Worm (Caenorhabditis elegans) whole organism, L1 larva: ENCODE results near the gene ptp-3.
A peak's percentile ranks its signal among the peaks of the same experiment; 100 is the strongest.

Experiments
- C04F5.9 ChIP-seq: sonication (generic microtip); optimal IDR thresholded peaks from 2 replicates; lab custom pipeline; 2016; ENCODE audit warnings: missing genetic modification characterization, missing compliant biosample characterization
- Y116A8C.19 ChIP-seq: sonication (generic microtip); optimal IDR thresholded peaks from 2 replicates; lab custom pipeline; 2016; ENCODE audit warnings: missing compliant biosample characterization, missing genetic modification characterization, borderline replicate concordance
- alr-1 ChIP-seq: fragments of 200-800 bp; sonication (Bioruptor generic); optimal IDR thresholded peaks from 2 replicates; lab custom pipeline; 2018; ENCODE audit warnings: borderline replicate concordance, mild to moderate bottlenecking, missing genetic modification characterization, missing compliant biosample characterization
- aly-2 ChIP-seq: fragments of 150-350 bp; optimal IDR thresholded peaks from 2 replicates; lab custom pipeline; 2014; ENCODE audit warnings: missing biosample characterization, missing genetic modification characterization
- ceh-63 ChIP-seq: fragments of 200-800 bp; sonication (Bioruptor generic); optimal IDR thresholded peaks from 2 replicates; lab custom pipeline; 2018; ENCODE audit warnings: mild to moderate bottlenecking, missing genetic modification characterization, missing compliant biosample characterization
- ceh-82 ChIP-seq, 3 experiments: fragments of 150-350 bp in 1 of 3; sonication (generic microtip) in 2 of 3; optimal IDR thresholded peaks; 2 replicates each; lab custom pipeline; 2014 to 2017; ENCODE audit warnings: missing biosample characterization in 3 of 3, missing genetic modification characterization in 3 of 3
- ces-1 ChIP-seq: fragments of 150-350 bp; optimal IDR thresholded peaks from 2 replicates; lab custom pipeline; 2014; ENCODE audit warnings: missing biosample characterization, missing genetic modification reagents, missing genetic modification characterization
- dpl-1 ChIP-seq, 3 experiments: fragments of 150-350 bp in 2 of 3; sonication (generic microtip) in 1 of 3; optimal IDR thresholded peaks; 2 replicates each; lab custom pipeline; 2014 to 2017; ENCODE audit warnings: missing biosample characterization in 3 of 3, missing genetic modification characterization in 3 of 3, missing genetic modification reagents in 3 of 3
- dsc-1 ChIP-seq: sonication (generic microtip); optimal IDR thresholded peaks from 2 replicates; lab custom pipeline; 2016; ENCODE audit warnings: mild to moderate bottlenecking, missing genetic modification characterization, missing compliant biosample characterization
- efl-1 ChIP-seq, 4 experiments: fragments of 150-350 bp; optimal IDR thresholded peaks in 3 of 4; peaks in 1 of 4; 1 replicate in 1 of 4; 2 replicates in 3 of 4; lab custom pipeline; 2014; ENCODE audit warnings: missing biosample characterization in 2 of 4, missing genetic modification characterization in 2 of 4, missing genetic modification reagents in 2 of 4
- elt-2 ChIP-seq: sonication (generic microtip); optimal IDR thresholded peaks from 2 replicates; lab custom pipeline; 2016; ENCODE audit warnings: missing genetic modification characterization, mild to moderate bottlenecking, inconsistent platforms, missing compliant biosample characterization, missing genetic modification reagents
- elt-3 ChIP-seq, 6 experiments: fragments of 150-350 bp in 1 of 6; sonication (generic microtip); optimal IDR thresholded peaks; 2 replicates each; lab custom pipeline; 2017 to 2018; ENCODE audit warnings: missing biosample characterization in 6 of 6, missing genetic modification characterization in 6 of 6, inconsistent platforms in 1 of 6
- ets-5 ChIP-seq: fragments of 200-800 bp; sonication (Bioruptor generic); IDR thresholded peaks from 2 replicates; pipeline ENCODE4 v1.3.6; 2022; ENCODE audit warnings: missing genetic modification characterization, missing compliant biosample characterization
- fkh-10 ChIP-seq: sonication (generic microtip); optimal IDR thresholded peaks from 2 replicates; lab custom pipeline; 2017; ENCODE audit warnings: missing biosample characterization, missing genetic modification reagents, missing genetic modification characterization
- fkh-4 ChIP-seq: sonication (generic microtip); optimal IDR thresholded peaks from 2 replicates; lab custom pipeline; 2016; ENCODE audit warnings: missing compliant biosample characterization, missing genetic modification characterization, borderline replicate concordance
- fkh-8 ChIP-seq: sonication (generic microtip); optimal IDR thresholded peaks from 2 replicates; lab custom pipeline; 2016; ENCODE audit warnings: mild to moderate bottlenecking, missing genetic modification characterization, missing compliant biosample characterization
- grh-1 ChIP-seq: fragments of 200-800 bp; sonication (Bioruptor generic); IDR thresholded peaks from 2 replicates; pipeline ENCODE4 v1.3.6; 2022; ENCODE audit warnings: missing genetic modification reagents, missing genetic modification characterization, missing compliant biosample characterization
- isw-1 ChIP-seq: fragments of 200-800 bp; sonication (Bioruptor generic); IDR thresholded peaks from 2 replicates; pipeline ENCODE4 v1.3.6; 2022; ENCODE audit warnings: missing genetic modification characterization, missing compliant biosample characterization
- jun-1 ChIP-seq: fragments of 150-350 bp; optimal IDR thresholded peaks from 2 replicates; lab custom pipeline; 2014; ENCODE audit warnings: missing biosample characterization, missing genetic modification reagents, missing genetic modification characterization
- lin-13 ChIP-seq: fragments of 150-350 bp; optimal IDR thresholded peaks from 2 replicates; lab custom pipeline; 2014; ENCODE audit warnings: missing biosample characterization, missing genetic modification reagents, missing genetic modification characterization
- lin-14 ChIP-seq: fragments of 200-800 bp; sonication (Bioruptor generic); optimal IDR thresholded peaks from 2 replicates; lab custom pipeline; 2018; ENCODE audit warnings: mild to moderate bottlenecking, missing genetic modification characterization, moderate library complexity, missing compliant biosample characterization
- lin-15B ChIP-seq: fragments of 150-350 bp; sonication (generic microtip); optimal IDR thresholded peaks from 3 replicates; lab custom pipeline; 2014; ENCODE audit warnings: missing biosample characterization, missing genetic modification characterization
- lin-35 ChIP-seq, 2 experiments: fragments of 150-350 bp; optimal IDR thresholded peaks; 2 replicates each; lab custom pipeline; 2014; ENCODE audit warnings: missing biosample characterization in 2 of 2, missing genetic modification characterization in 2 of 2, missing genetic modification reagents in 2 of 2
- lin-39 ChIP-seq: fragments of 150-350 bp; optimal IDR thresholded peaks from 2 replicates; lab custom pipeline; 2014; ENCODE audit warnings: missing biosample characterization, missing genetic modification reagents, missing genetic modification characterization
- lir-3 ChIP-seq: sonication (generic microtip); optimal IDR thresholded peaks from 2 replicates; lab custom pipeline; 2016; ENCODE audit warnings: mild to moderate bottlenecking, missing genetic modification characterization, moderate library complexity, missing compliant biosample characterization; ENCODE audit not compliant: poor library complexity
- lsy-2 ChIP-seq, 2 experiments: fragments of 150-350 bp; optimal IDR thresholded peaks; 2 replicates each; lab custom pipeline; 2014; ENCODE audit warnings: missing biosample characterization in 2 of 2, missing genetic modification characterization in 2 of 2
- mdl-1 ChIP-seq, 2 experiments: fragments of 150-350 bp; optimal IDR thresholded peaks; 2 replicates each; lab custom pipeline; 2014 to 2017; ENCODE audit warnings: missing biosample characterization in 2 of 2, missing genetic modification characterization in 2 of 2, inconsistent platforms in 1 of 2
- mef-2 ChIP-seq: fragments of 150-350 bp; optimal IDR thresholded peaks from 2 replicates; lab custom pipeline; 2014; ENCODE audit warnings: missing biosample characterization, missing genetic modification characterization
- mep-1 ChIP-seq: fragments of 150-350 bp; optimal IDR thresholded peaks from 2 replicates; lab custom pipeline; 2014; ENCODE audit warnings: missing biosample characterization, missing genetic modification characterization
- nhr-12 ChIP-seq: sonication (generic microtip); optimal IDR thresholded peaks from 2 replicates; lab custom pipeline; 2017; ENCODE audit warnings: missing biosample characterization, missing genetic modification characterization
- nhr-20 ChIP-seq: sonication (generic microtip); optimal IDR thresholded peaks from 2 replicates; lab custom pipeline; 2016; ENCODE audit warnings: mild to moderate bottlenecking, missing genetic modification characterization, missing compliant biosample characterization
- nhr-237 ChIP-seq: fragments of 150-350 bp; optimal IDR thresholded peaks from 2 replicates; lab custom pipeline; 2014; ENCODE audit warnings: missing biosample characterization, missing genetic modification characterization
- nhr-47 ChIP-seq: sonication (generic microtip); optimal IDR thresholded peaks from 2 replicates; lab custom pipeline; 2016; ENCODE audit warnings: mild to moderate bottlenecking, missing genetic modification characterization, moderate library complexity, missing compliant biosample characterization
- nhr-71 ChIP-seq: sonication (generic microtip); optimal IDR thresholded peaks from 2 replicates; lab custom pipeline; 2016; ENCODE audit warnings: mild to moderate bottlenecking, missing genetic modification characterization, moderate library complexity, missing compliant biosample characterization
- nhr-77 ChIP-seq: fragments of 150-350 bp; optimal IDR thresholded peaks from 2 replicates; lab custom pipeline; 2014; ENCODE audit warnings: missing biosample characterization, missing genetic modification characterization
- nhr-84 ChIP-seq: sonication (generic microtip); optimal IDR thresholded peaks from 2 replicates; lab custom pipeline; 2017; ENCODE audit warnings: missing biosample characterization, missing genetic modification characterization
- nhr-85 ChIP-seq: sonication (generic microtip); peaks from one replicate; lab custom pipeline; 2016; ENCODE audit warnings: missing genetic modification characterization, inconsistent platforms, missing compliant biosample characterization
- nhr-90 ChIP-seq: sonication (generic microtip); optimal IDR thresholded peaks from 2 replicates; lab custom pipeline; 2016; ENCODE audit warnings: mild to moderate bottlenecking, missing genetic modification characterization, missing compliant biosample characterization; ENCODE audit not compliant: poor library complexity
- pag-3 ChIP-seq: sonication (generic microtip); optimal IDR thresholded peaks from 2 replicates; lab custom pipeline; 2017; ENCODE audit warnings: missing genetic modification characterization, mild to moderate bottlenecking, missing compliant biosample characterization, antibody characterized with exemption, borderline replicate concordance; ENCODE audit not compliant: insufficient read depth
- rnt-1 ChIP-seq: sonication (generic microtip); optimal IDR thresholded peaks from 2 replicates; lab custom pipeline; 2016; ENCODE audit warnings: mild to moderate bottlenecking, missing genetic modification characterization, moderate library complexity, missing compliant biosample characterization
- skn-1 ChIP-seq: fragments of 150-350 bp; optimal IDR thresholded peaks from 2 replicates; lab custom pipeline; 2014; ENCODE audit warnings: missing biosample characterization, missing genetic modification characterization
- tbx-2 ChIP-seq: sonication (generic microtip); optimal IDR thresholded peaks from 2 replicates; lab custom pipeline; 2016; ENCODE audit warnings: missing genetic modification characterization, missing compliant biosample characterization
- tlp-1 ChIP-seq: fragments of 150-350 bp; optimal IDR thresholded peaks from 2 replicates; lab custom pipeline; 2014; ENCODE audit warnings: missing biosample characterization, missing genetic modification characterization
- unc-62 ChIP-seq: fragments of 150-350 bp; optimal IDR thresholded peaks from 2 replicates; lab custom pipeline; 2014; ENCODE audit warnings: missing biosample characterization, missing genetic modification reagents, missing genetic modification characterization
- unc-98 ChIP-seq: fragments of 200-800 bp; sonication (Bioruptor generic); IDR thresholded peaks from 2 replicates; pipeline ENCODE4 v1.3.6; 2022; ENCODE audit warnings: missing genetic modification characterization, missing compliant biosample characterization
- xbp-1 ChIP-seq: sonication (generic microtip); optimal IDR thresholded peaks from 2 replicates; lab custom pipeline; 2016; ENCODE audit warnings: missing genetic modification characterization, missing compliant biosample characterization
- zag-1 ChIP-seq: fragments of 150-350 bp; optimal IDR thresholded peaks from 2 replicates; lab custom pipeline; 2014; ENCODE audit warnings: missing biosample characterization, missing genetic modification characterization
- ztf-11 ChIP-seq, 2 experiments: sonication (generic microtip); optimal IDR thresholded peaks; 2 replicates each; lab custom pipeline; 2016 to 2017; ENCODE audit warnings: missing genetic modification characterization in 2 of 2, missing biosample characterization in 1 of 2, missing compliant biosample characterization in 1 of 2

ptp-3 gene

ce11 chrII:11048930-11049329 is 73.6 kb downstream of the ptp-3 start, which contains the start of gene F33A8.4:
Gene F33A8.4 (minus strand): TSS chrII:11049030.
- TF ChIP-seq efl-1 (optimal IDR thresholded peaks at IDR 0.05; lab: Kevin White, UChicago) = no peak
- no peak for TF ChIP-seq efl-1 (GFP tag; optimal IDR thresholded peaks at IDR 0.05 in 1 of 2; lab: Kevin White, UChicago)
- TF ChIP-seq lin-14 (GFP tag; lab: Kevin White, UChicago) = no peak
- no peak for TF ChIP-seq nhr-237 (tag; lab: Kevin White, UChicago)
- TF ChIP-seq mef-2 (tag; lab: Kevin White, UChicago) = no peak
- TF ChIP-seq Y116A8C.19 (tag; lab: Kevin White, UChicago) = no peak
- no peak for TF ChIP-seq C04F5.9 (tag; lab: Kevin White, UChicago)
- TF ChIP-seq xbp-1 (tag; lab: Kevin White, UChicago) = no peak

ce11 chrII:11049876-11050275 is 74.5 kb downstream of the ptp-3 start, which contains the start of the genes sdhd-1 and ilkp-1:
Gene sdhd-1 (minus strand): TSS chrII:11049913.
Gene ilkp-1 (plus strand): TSS chrII:11050255.
- TF ChIP-seq fkh-4 (tag; lab: Kevin White, UChicago) (no peak), tbx-2 (tag; lab: Kevin White, UChicago) (peak; percentile 30), lin-14 (GFP tag; lab: Kevin White, UChicago) (peak; percentile 68), fkh-10 (GFP tag; lab: Kevin White, UChicago) (no peak), mef-2 (tag; lab: Kevin White, UChicago) (no peak), tlp-1 (tag; lab: Kevin White, UChicago) (no peak), lsy-2 (tag; optimal IDR thresholded peaks at IDR 0.05; lab: Kevin White, UChicago) (peak; percentile 53 to 79), ztf-11 (tag; optimal IDR thresholded peaks at IDR 0.05; lab: Kevin White, UChicago) (no peak), nhr-20 (tag; lab: Kevin White, UChicago) (peak; percentile 34), lin-15B (tag; lab: Kevin White, UChicago) (peak; percentile 6), rnt-1 (peak; percentile 19), elt-2 (tag; lab: Kevin White, UChicago) (no peak), lin-35 (GFP tag; optimal IDR thresholded peaks at IDR 0.05; lab: Kevin White, UChicago) (peak; percentile 83 to 90), nhr-47 (tag; lab: Kevin White, UChicago) (peak; percentile 47), isw-1 (GFP tag; lab: Robert Waterston, UW) (no peak), zag-1 (tag; lab: Kevin White, UChicago) (no peak), nhr-90 (tag; lab: Kevin White, UChicago) (peak; percentile 26), dpl-1 (GFP tag; optimal IDR thresholded peaks at IDR 0.05; lab: Kevin White, UChicago) (peak; percentile 74 to 86 (median 77)), unc-98 (no peak), unc-62 (GFP tag; lab: Kevin White, UChicago) (no peak), alr-1 (tag; lab: Kevin White, UChicago) (no peak), lin-39 (tag; lab: Kevin White, UChicago) (peak; percentile 2), aly-2 (tag; lab: Kevin White, UChicago) (no peak), nhr-77 (tag; lab: Kevin White, UChicago) (no peak), Y116A8C.19 (tag; lab: Kevin White, UChicago) (no peak), efl-1 (optimal IDR thresholded peaks at IDR 0.05; lab: Kevin White, UChicago) (peak; percentile 43 to 84), efl-1 (GFP tag; optimal IDR thresholded peaks at IDR 0.05 in 1 of 2; lab: Kevin White, UChicago) (peak; percentile 85 to 97), grh-1 (no peak), ceh-63 (GFP tag; lab: Kevin White, UChicago) (no peak), lin-13 (GFP tag; lab: Kevin White, UChicago) (no peak), nhr-71 (tag; lab: Kevin White, UChicago) (peak; percentile 59), mdl-1 (tag; optimal IDR thresholded peaks at IDR 0.05; lab: Kevin White, UChicago) (peak in 1 of 2 experiments; percentile 31), dsc-1 (peak; percentile 38), nhr-84 (tag; lab: Kevin White, UChicago) (no peak), lir-3 (tag; lab: Kevin White, UChicago) (peak; percentile 31), elt-3 (tag; optimal IDR thresholded peaks at IDR 0.05; lab: Kevin White, UChicago) (peak in 1 of 6 experiments; percentile 54), fkh-8 (tag; lab: Kevin White, UChicago) (no peak), ces-1 (no peak), pag-3 (tag; lab: Kevin White, UChicago) (no peak), skn-1 (tag; lab: Kevin White, UChicago) (peak; percentile 32), mep-1 (tag; lab: Kevin White, UChicago) (peak; percentile 69), xbp-1 (tag; lab: Kevin White, UChicago) (peak; percentile 19), nhr-85 (tag; lab: Kevin White, UChicago) (no peak), jun-1 (tag; lab: Kevin White, UChicago) (no peak), nhr-12 (tag; lab: Kevin White, UChicago) (no peak), ets-5 (no peak), ceh-82 (tag; optimal IDR thresholded peaks at IDR 0.05; lab: Kevin White, UChicago) (peak in 1 of 3 experiments; percentile 31)
